Worm (Caenorhabditis elegans): ENCODE results near the gene tbx-41.
A peak's percentile ranks its signal among the peaks of the same experiment; 100 is the strongest.

- TF ChIP-seq nfya-1 (tag; optimal IDR thresholded peaks at IDR 0.05; ENCODE audit: insufficient read depth) (no peak), lsy-12 (tag; optimal IDR thresholded peaks at IDR 0.05) (peak; percentile 86), snpc-4 (tag; optimal IDR thresholded peaks at IDR 0.05) (peak; percentile 76), tbx-2 (tag; optimal IDR thresholded peaks at IDR 0.05) (peak; percentile 92), ama-1 (optimal IDR thresholded peaks at IDR 0.05) (no peak), ceh-16 (tag; optimal IDR thresholded peaks at IDR 0.05) (no peak), ceh-82 (tag; optimal IDR thresholded peaks at IDR 0.05) (peak; percentile 90), fos-1 (tag; optimal IDR thresholded peaks at IDR 0.05) (no peak), lin-39 (tag; optimal IDR thresholded peaks at IDR 0.05) (peak; percentile 60), pha-4 (tag; optimal IDR thresholded peaks at IDR 0.05) (peak; percentile 51), fkh-2 (tag; optimal IDR thresholded peaks at IDR 0.05) (peak; percentile 46), sea-2 (GFP tag; optimal IDR thresholded peaks at IDR 0.05) (no peak)
Observed at ce11 chrX:1909353-1909752, 44.3 kb downstream of the tbx-41 start.

Measured in whole organism, L3 larva.